Worm (Caenorhabditis elegans): ENCODE data around the gene C17A2.7.

The C17A2.7 gene

ce11 chrII:3869601-3870000, 26.4 kb upstream of the C17A2.7 start, which contains the start of gene oac-10:
TSS of gene oac-10 (plus strand) at chrII:3869901.
- TF ChIP-seq R02D3.7 (tag; optimal IDR thresholded peaks at IDR 0.05), result no peak
- TF ChIP-seq sma-3 (GFP tag; optimal IDR thresholded peaks at IDR 0.05), result no peak
- TF ChIP-seq ztf-1 (GFP tag; conservative IDR thresholded peaks at IDR 0.05), result no peak
- TF ChIP-seq nhr-21 (tag; optimal IDR thresholded peaks at IDR 0.05), result no peak
- TF ChIP-seq lin-13 (GFP tag; optimal IDR thresholded peaks at IDR 0.05), result no peak
- no peak for TF ChIP-seq lsy-2 (tag; optimal IDR thresholded peaks at IDR 0.05)
- TF ChIP-seq mdl-1 (tag; optimal IDR thresholded peaks at IDR 0.05), result no peak
- TF ChIP-seq mbf-1 (tag; optimal IDR thresholded peaks at IDR 0.05), result no peak
- TF ChIP-seq sem-4 (tag; optimal IDR thresholded peaks at IDR 0.05), result no peak
- TF ChIP-seq nhr-6 (tag; optimal IDR thresholded peaks at IDR 0.05), result no peak
- no peak for TF ChIP-seq alr-1 (tag; optimal IDR thresholded peaks at IDR 0.05)
- no peak for TF ChIP-seq lin-39 (tag; optimal IDR thresholded peaks at IDR 0.05)
- no peak for TF ChIP-seq fos-1 (tag; optimal IDR thresholded peaks at IDR 0.05)
- no peak for TF ChIP-seq zag-1 (tag; optimal IDR thresholded peaks at IDR 0.05)
- TF ChIP-seq elt-3 (tag; optimal IDR thresholded peaks at IDR 0.05), result no peak
- TF ChIP-seq ceh-82 (tag; optimal IDR thresholded peaks at IDR 0.05), result no peak
- no peak for TF ChIP-seq snpc-4 (tag; optimal IDR thresholded peaks at IDR 0.05)
- no peak for TF ChIP-seq ztf-11 (tag; optimal IDR thresholded peaks at IDR 0.05)
- no peak for TF ChIP-seq nhr-129 (tag; optimal IDR thresholded peaks at IDR 0.05)
- TF ChIP-seq nhr-23 (tag; optimal IDR thresholded peaks at IDR 0.05), result no peak

- no peak for TF ChIP-seq ztf-4 (tag; optimal IDR thresholded peaks at IDR 0.05)
- no peak for TF ChIP-seq nhr-12 (tag; optimal IDR thresholded peaks at IDR 0.05)
- no peak for TF ChIP-seq nhr-25 (tag; optimal IDR thresholded peaks at IDR 0.05)
- TF ChIP-seq nhr-6 (tag; optimal IDR thresholded peaks at IDR 0.05), result no peak
- no peak for TF ChIP-seq zag-1 (tag; optimal IDR thresholded peaks at IDR 0.05)
- no peak for TF ChIP-seq ZK546.5 (tag; optimal IDR thresholded peaks at IDR 0.05)
- TF ChIP-seq nhr-10 (tag; optimal IDR thresholded peaks at IDR 0.05), result no peak
- no peak for TF ChIP-seq dmd-4 (tag; optimal IDR thresholded peaks at IDR 0.05)
- TF ChIP-seq sma-3 (GFP tag; optimal IDR thresholded peaks at IDR 0.05), result no peak
- TF ChIP-seq unc-39 (tag; optimal IDR thresholded peaks at IDR 0.05), result no peak
- TF ChIP-seq R02D3.7 (tag; optimal IDR thresholded peaks at IDR 0.05), result no peak
- TF ChIP-seq unc-55 (GFP tag; optimal IDR thresholded peaks at IDR 0.05), result no peak
- no peak for TF ChIP-seq lin-13 (GFP tag; optimal IDR thresholded peaks at IDR 0.05)
- TF ChIP-seq lin-39 (tag; optimal IDR thresholded peaks at IDR 0.05), result no peak
- TF ChIP-seq gmeb-1 (tag; optimal IDR thresholded peaks at IDR 0.05), result no peak
Observed at ce11 chrII:3864652-3865051, 21.4 kb upstream of the C17A2.7 start, which contains the start of gene nhr-261. TSS of gene nhr-261 (minus strand) at chrII:3864752.

- TF ChIP-seq skn-1 (tag; optimal IDR thresholded peaks at IDR 0.05) (no peak), elt-1 (tag; optimal IDR thresholded peaks at IDR 0.05) (peak; percentile 76)
Observed at ce11 chrII:3862053-3862452, 18.8 kb upstream of the C17A2.7 start.

- TF ChIP-seq R02D3.7 (tag; optimal IDR thresholded peaks at IDR 0.05) (no peak), lin-13 (GFP tag; optimal IDR thresholded peaks at IDR 0.05) (no peak)
Observed at ce11 chrII:3860826-3861225, 17.6 kb upstream of the C17A2.7 start, which contains the start of gene oac-11. TSS of gene oac-11 (minus strand) at chrII:3860926.

ce11 chrII:3852654-3853053, 9.4 kb upstream of the C17A2.7 start, which contains the start of gene nhr-257:
TSS of gene nhr-257 (plus strand) at chrII:3852954.
- TF ChIP-seq mbf-1 (tag; optimal IDR thresholded peaks at IDR 0.05), result no peak
- no peak for TF ChIP-seq ztf-4 (tag; optimal IDR thresholded peaks at IDR 0.05)
- no peak for TF ChIP-seq R02D3.7 (tag; optimal IDR thresholded peaks at IDR 0.05)
- no peak for TF ChIP-seq nhr-25 (tag; optimal IDR thresholded peaks at IDR 0.05)
- no peak for TF ChIP-seq lin-11 (tag; optimal IDR thresholded peaks at IDR 0.05)
- TF ChIP-seq ceh-82 (tag; optimal IDR thresholded peaks at IDR 0.05), result no peak

ce11 chrII:3850655-3851054, 7.5 kb upstream of the C17A2.7 start, which contains the start of gene nhr-72:
TSS of gene nhr-72 (minus strand) at chrII:3850755.
- TF ChIP-seq mdl-1 (tag; optimal IDR thresholded peaks at IDR 0.05) (no peak), crh-2 (tag; optimal IDR thresholded peaks at IDR 0.05) (no peak), egl-27 (tag; optimal IDR thresholded peaks at IDR 0.05) (no peak), nhr-10 (tag; optimal IDR thresholded peaks at IDR 0.05) (no peak), ztf-1 (GFP tag; conservative IDR thresholded peaks at IDR 0.05) (no peak)

Data from whole organism, L2 larva.